Worm (Caenorhabditis elegans): ENCODE measurements around the gene smvt-1.

- TF ChIP-seq hpl-2 (GFP tag; optimal IDR thresholded peaks at IDR 0.05) (no peak), elt-3 (tag; optimal IDR thresholded peaks at IDR 0.05) (peak in 5 of 6 experiments; percentile 62 to 93 (median 68)), fos-1 (tag; optimal IDR thresholded peaks at IDR 0.05) (no peak), mdl-1 (tag; optimal IDR thresholded peaks at IDR 0.05) (no peak), rnt-1 (tag; optimal IDR thresholded peaks at IDR 0.05) (no peak), zag-1 (tag; optimal IDR thresholded peaks at IDR 0.05) (no peak), tbx-2 (tag; optimal IDR thresholded peaks at IDR 0.05) (no peak), ceh-82 (tag; optimal IDR thresholded peaks at IDR 0.05) (no peak), alr-1 (tag; optimal IDR thresholded peaks at IDR 0.05; ENCODE audit: borderline replicate concordance) (no peak), lir-3 (tag; optimal IDR thresholded peaks at IDR 0.05; ENCODE audit: poor library complexity) (no peak), nhr-77 (tag; optimal IDR thresholded peaks at IDR 0.05) (no peak)
Measured at ce11 chrX:2567761-2568160, 19.0 kb upstream of the smvt-1 start.

All from whole organism, L1 larva.